Fruit fly (Drosophila melanogaster) whole organism, embryonic: ENCODE measurements around the gene Tom70.
"Not testable (repeated sequence)": the region's sequence is repeated elsewhere in the genome, so short reads cannot be mapped to it uniquely, and the experiment has no call there.

Experiments
- ATbp ChIP-seq: fragments of 200-800 bp; sonication (Bioruptor generic); optimal IDR thresholded peaks from 2 replicates; lab custom pipeline; 2017; ENCODE audit warnings: missing biosample characterization, mild to moderate bottlenecking, missing genetic modification characterization, missing genetic modification reagents
- CG10431 ChIP-seq: fragments of 200-800 bp; sonication (Bioruptor generic); optimal IDR thresholded peaks from 3 replicates; lab custom pipeline; 2018; ENCODE audit warnings: missing biosample characterization, mild to moderate bottlenecking, missing genetic modification characterization
- CG1233 ChIP-seq: fragments of 200-800 bp; sonication (Bioruptor generic); optimal IDR thresholded peaks from 4 replicates; lab custom pipeline; 2018; ENCODE audit warnings: missing biosample characterization, mild to moderate bottlenecking, missing genetic modification characterization
- CG14965 ChIP-seq: fragments of 200-800 bp; sonication (Bioruptor generic); optimal IDR thresholded peaks from 2 replicates; lab custom pipeline; 2016; ENCODE audit warnings: missing biosample characterization, missing genetic modification characterization, borderline replicate concordance
- CG15073 ChIP-seq: fragments of 200-800 bp; sonication (Bioruptor generic); optimal IDR thresholded peaks from 2 replicates; lab custom pipeline; 2016; ENCODE audit warnings: missing biosample characterization, missing genetic modification characterization
- CG15479 ChIP-seq: fragments of 200-800 bp; sonication (Bioruptor generic); optimal IDR thresholded peaks from 3 replicates; lab custom pipeline; 2019; ENCODE audit warnings: missing biosample characterization, mild to moderate bottlenecking, missing genetic modification characterization, moderate library complexity
- CG16815 ChIP-seq: fragments of 200-800 bp; sonication (Bioruptor generic); optimal IDR thresholded peaks from 3 replicates; lab custom pipeline; 2017; ENCODE audit warnings: missing biosample characterization, mild to moderate bottlenecking, missing genetic modification characterization
- CG17361 ChIP-seq: fragments of 200-800 bp; sonication (Bioruptor generic); IDR thresholded peaks from 3 replicates; pipeline ENCODE4 v1.3.6; 2022; ENCODE audit warnings: missing biosample characterization, missing genetic modification characterization
- CG4404 ChIP-seq: fragments of 200-800 bp; sonication (Bioruptor generic); IDR thresholded peaks from 2 replicates; pipeline ENCODE4 v1.3.6; 2022; ENCODE audit warnings: missing biosample characterization, missing genetic modification characterization
- CG6654 ChIP-seq: fragments of 200-800 bp; sonication (Bioruptor generic); optimal IDR thresholded peaks from 2 replicates; lab custom pipeline; 2017; ENCODE audit warnings: missing biosample characterization, mild to moderate bottlenecking, missing genetic modification characterization
- CG8290 ChIP-seq, 3 experiments: fragments of 200-800 bp; sonication (Bioruptor generic); optimal IDR thresholded peaks; 2 replicates each; lab custom pipeline; 2016 to 2019; ENCODE audit warnings: missing biosample characterization in 3 of 3, missing genetic modification characterization in 3 of 3, mild to moderate bottlenecking in 2 of 3, moderate library complexity in 1 of 3
- CG9932 ChIP-seq: fragments of 200-800 bp; sonication (Bioruptor generic); IDR thresholded peaks from 2 replicates; pipeline ENCODE4 v1.3.6; 2022; ENCODE audit warnings: missing biosample characterization, missing genetic modification characterization
- D19A ChIP-seq: fragments of 200-800 bp; optimal IDR thresholded peaks from 3 replicates; lab custom pipeline; 2019; ENCODE audit warnings: missing biosample characterization, mild to moderate bottlenecking, missing genetic modification characterization, moderate library complexity
- Dbx ChIP-seq: fragments of 200-800 bp; sonication (Bioruptor generic); IDR thresholded peaks from 3 replicates; pipeline ENCODE4 v1.3.6; 2022; ENCODE audit warnings: missing biosample characterization, missing genetic modification characterization
- ERR ChIP-seq: fragments of 200-800 bp; sonication (Bioruptor generic); optimal IDR thresholded peaks from 2 replicates; lab custom pipeline; 2016; ENCODE audit warnings: missing biosample characterization, missing genetic modification characterization
- Hr3 ChIP-seq: fragments of 200-800 bp; sonication (Bioruptor generic); optimal IDR thresholded peaks from 3 replicates; lab custom pipeline; 2016; ENCODE audit warnings: missing biosample characterization, missing genetic modification characterization
- Pdp1 ChIP-seq, 2 experiments: fragments of 200-800 bp; sonication (Bioruptor generic); optimal IDR thresholded peaks; 3 replicates each; lab custom pipeline; 2016; ENCODE audit warnings: missing biosample characterization in 2 of 2, missing genetic modification characterization in 2 of 2, mild to moderate bottlenecking in 1 of 2, moderate library complexity in 1 of 2
- Trl ChIP-seq, 3 experiments: fragments of >200 bp in 2 of 3; fragments of 200-800 bp in 1 of 3; sonication (Bioruptor generic) in 1 of 3; optimal IDR thresholded peaks; 2 replicates in 1 of 3; 3 replicates in 2 of 3; lab custom pipeline; 2016 to 2017; ENCODE audit warnings: missing biosample characterization in 1 of 3, missing genetic modification characterization in 1 of 3
- bowl ChIP-seq: fragments of 200-800 bp; sonication (Bioruptor generic); IDR thresholded peaks from 2 replicates; pipeline ENCODE4 v1.3.6; 2022; ENCODE audit warnings: missing biosample characterization, missing genetic modification characterization
- cad ChIP-seq: fragments of >200 bp; optimal IDR thresholded peaks from 2 replicates; lab custom pipeline; 2017; ENCODE audit warnings: missing biosample characterization, missing genetic modification characterization
- chif ChIP-seq, 2 experiments: fragments of 200-800 bp; sonication (Bioruptor generic); optimal IDR thresholded peaks; 3 replicates each; lab custom pipeline; 2016; ENCODE audit warnings: missing biosample characterization in 2 of 2, missing genetic modification characterization in 2 of 2
- lov ChIP-seq, 2 experiments: fragments of 200-800 bp in 1 of 2; fragments of >200 bp in 1 of 2; sonication (Bioruptor generic) in 1 of 2; IDR thresholded peaks in 1 of 2; optimal IDR thresholded peaks in 1 of 2; 2 replicates in 1 of 2; 3 replicates in 1 of 2; pipeline versions ENCODE4 v1.3.6 to Lab custom; 2017 to 2022; ENCODE audit warnings: missing biosample characterization in 1 of 2, missing genetic modification characterization in 1 of 2
- luna ChIP-seq: fragments of 200-800 bp; sonication (Bioruptor generic); optimal IDR thresholded peaks from 2 replicates; lab custom pipeline; 2016; ENCODE audit warnings: missing biosample characterization, missing genetic modification characterization
- sna ChIP-seq: fragments of 200-800 bp; sonication (Bioruptor generic); IDR thresholded peaks from 2 replicates; pipeline ENCODE4 v1.3.6; 2022; ENCODE audit warnings: missing biosample characterization, missing genetic modification characterization; ENCODE audit not compliant: partially characterized antibody
- tx ChIP-seq: fragments of 200-800 bp; sonication (Bioruptor generic); optimal IDR thresholded peaks from 2 replicates; lab custom pipeline; 2016; ENCODE audit warnings: missing biosample characterization, missing genetic modification characterization
- unc-4 ChIP-seq: fragments of 200-800 bp; sonication (Bioruptor generic); IDR thresholded peaks from 2 replicates; pipeline ENCODE4 v1.3.6; 2022; ENCODE audit warnings: missing biosample characterization, missing genetic modification characterization; ENCODE audit not compliant: partially characterized antibody

The Tom70 gene

DNA sequence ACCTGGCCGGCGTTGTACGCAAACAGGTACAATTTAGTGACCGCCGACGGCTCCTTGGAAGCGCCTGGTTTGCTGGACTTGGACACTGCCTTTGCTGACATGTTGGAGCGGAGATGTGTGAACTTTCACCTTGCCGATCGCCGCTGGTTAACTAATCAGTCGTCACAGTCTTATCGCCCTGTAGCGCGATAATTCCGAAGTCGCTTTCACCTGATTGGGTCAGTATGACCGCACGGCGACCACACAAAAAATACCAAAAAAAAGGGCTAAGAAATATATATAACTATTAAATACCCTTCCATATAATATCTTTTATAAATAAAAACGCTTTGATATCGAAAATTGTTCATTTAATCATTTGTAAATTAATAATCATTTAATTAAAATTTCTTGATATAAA, 36.3 kb downstream of the Tom70 start, which contains the start of gene Hacd1 (continued):
- TF ChIP-seq ERR (GFP tag; lab: Kevin White, UChicago) = no peak
- no peak for TF ChIP-seq chif (GFP tag; optimal IDR thresholded peaks at IDR 0.05; lab: Kevin White, UChicago)
- TF ChIP-seq unc-4 (GFP tag; lab: Robert Waterston, UW) = no peak
- no peak for TF ChIP-seq CG17361
- no peak for TF ChIP-seq luna (GFP tag; lab: Kevin White, UChicago)
- no peak for TF ChIP-seq lov (optimal IDR thresholded peaks at IDR 0.05; lab: Kevin White, UChicago)
- no peak for TF ChIP-seq lov (GFP tag; IDR thresholded peaks at IDR 0.05; lab: Robert Waterston, UW)
- TF ChIP-seq CG10431 (GFP tag; lab: Kevin White, UChicago) = no peak
- no peak for TF ChIP-seq bowl (GFP tag; lab: Robert Waterston, UW)
- no peak for TF ChIP-seq CG4404 (GFP tag; lab: Robert Waterston, UW)
- no peak for TF ChIP-seq CG1233 (GFP tag; lab: Kevin White, UChicago)

DNA sequence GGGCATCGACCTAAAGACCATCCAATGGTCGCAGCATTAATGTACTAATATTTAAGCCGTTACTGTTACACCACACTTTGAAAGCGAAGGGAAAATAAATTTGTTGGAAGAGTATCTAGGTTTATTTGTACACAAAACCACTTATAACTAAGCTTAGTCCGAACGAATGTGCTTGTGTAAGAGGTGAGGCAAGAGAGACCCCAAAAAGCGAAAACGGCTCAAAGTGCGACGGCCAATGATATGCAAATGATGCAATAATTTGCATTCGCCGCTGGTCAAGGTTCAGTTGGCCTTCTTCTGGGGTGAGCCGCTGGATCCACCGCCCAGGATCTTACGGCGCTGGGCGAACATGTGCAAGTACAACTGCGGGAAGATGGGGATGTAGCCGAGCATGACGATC, 37.2 kb downstream of the Tom70 start:
- TF ChIP-seq cad (GFP tag; lab: Kevin White, UChicago) (no peak), CG15073 (GFP tag; lab: Kevin White, UChicago) (peak; percentile 65), Hr3 (GFP tag; lab: Kevin White, UChicago) (no peak), tx (GFP tag; lab: Kevin White, UChicago) (no peak), D19A (tag; lab: Kevin White, UChicago) (peak; percentile 11), Pdp1 (GFP tag; optimal IDR thresholded peaks at IDR 0.05; lab: Kevin White, UChicago) (peak in 1 of 2 experiments; percentile 68)

DNA sequence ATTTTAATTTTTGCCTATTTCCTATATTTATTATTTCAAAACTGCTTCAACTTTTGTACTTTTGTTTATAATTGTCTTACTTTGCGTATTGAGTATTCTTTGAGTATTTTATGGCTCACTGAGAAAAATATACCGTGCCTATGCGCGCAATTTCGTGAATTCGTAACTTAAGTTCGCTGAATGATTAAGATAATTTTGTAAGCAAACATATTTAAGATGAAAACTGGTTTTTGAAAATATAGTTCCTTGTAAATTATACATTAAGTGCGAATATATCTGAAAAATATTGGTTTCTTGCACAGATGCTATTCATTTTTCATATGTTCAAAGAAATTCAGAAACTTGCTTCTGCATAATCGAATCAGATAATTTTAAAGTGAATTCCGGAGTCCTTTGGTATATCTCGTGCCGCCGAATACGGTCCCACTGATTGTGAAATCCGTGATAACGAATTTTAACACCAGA, 39.0 kb downstream of the Tom70 start, which contains the start of the genes CG18787 and Nfs1:
TSS of gene CG18787 (minus strand) at position 101 of the 465 bp plus-strand sequence.
TSS of gene Nfs1 (plus strand) at position 415 of the 465 bp plus-strand sequence.
- TF ChIP-seq Trl (optimal IDR thresholded peaks at IDR 0.05; lab: Kevin White, UChicago); Trl (GFP tag; optimal IDR thresholded peaks at IDR 0.05; lab: Kevin White, UChicago); CG6654 (GFP tag; lab: Kevin White, UChicago); CG8290 (GFP tag; optimal IDR thresholded peaks at IDR 0.05; lab: Kevin White, UChicago); CG8290 (tag; optimal IDR thresholded peaks at IDR 0.05; lab: Kevin White, UChicago): not testable (repeated sequence)

DNA sequence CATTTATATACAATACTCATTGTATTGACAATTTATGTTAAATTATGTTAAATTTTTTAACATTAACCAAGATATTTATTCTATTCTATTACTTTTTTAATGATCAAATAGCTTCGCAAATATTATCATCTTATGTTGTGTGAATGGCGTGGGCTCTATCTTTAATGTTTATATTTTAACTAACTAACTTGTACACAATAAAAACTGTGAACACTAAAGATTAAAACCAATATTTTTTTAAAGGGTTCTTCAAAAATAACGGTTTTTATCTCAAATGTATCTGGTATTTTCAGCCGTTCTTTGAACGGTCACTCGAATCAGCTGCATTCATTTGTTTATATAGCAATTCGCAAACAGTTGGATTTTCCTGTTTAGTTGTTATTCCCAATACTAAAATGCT, 41.8 kb downstream of the Tom70 start, which contains the start of gene Ada1-1:
TSS of gene Ada1-1 (plus strand) at position 301 of the 400 bp plus-strand sequence.
- not testable (repeated sequence) for TF ChIP-seq tx (GFP tag; lab: Kevin White, UChicago); D19A (tag; lab: Kevin White, UChicago); CG14965 (GFP tag; lab: Kevin White, UChicago)

DNA sequence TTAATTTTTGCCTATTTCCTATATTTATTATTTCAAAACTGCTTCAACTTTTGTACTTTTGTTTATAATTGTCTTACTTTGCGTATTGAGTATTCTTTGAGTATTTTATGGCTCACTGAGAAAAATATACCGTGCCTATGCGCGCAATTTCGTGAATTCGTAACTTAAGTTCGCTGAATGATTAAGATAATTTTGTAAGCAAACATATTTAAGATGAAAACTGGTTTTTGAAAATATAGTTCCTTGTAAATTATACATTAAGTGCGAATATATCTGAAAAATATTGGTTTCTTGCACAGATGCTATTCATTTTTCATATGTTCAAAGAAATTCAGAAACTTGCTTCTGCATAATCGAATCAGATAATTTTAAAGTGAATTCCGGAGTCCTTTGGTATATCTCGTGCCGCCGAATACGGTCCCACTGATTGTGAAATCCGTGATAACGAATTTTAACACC, 43.0 kb downstream of the Tom70 start, which contains the start of the genes CG18789 and Qtzl:
TSS of gene CG18789 (minus strand) at position 101 of the 459 bp plus-strand sequence.
TSS of gene Qtzl (plus strand) at position 409 of the 459 bp plus-strand sequence.
- TF ChIP-seq CG9932 (GFP tag; lab: Robert Waterston, UW); sna (GFP tag; lab: Robert Waterston, UW); CG15479: not testable (repeated sequence)
- TF ChIP-seq, all 482 proteins: peak for 0; not testable (repeated sequence) for 482

dm6 chr2L:11992602-11993001, 45.7 kb downstream of the Tom70 start, which contains the start of gene Ada1-2:
Ada1-2 (plus strand) TSS chr2L:11992902.
- not testable (repeated sequence) for TF ChIP-seq CG16815; Dbx; ATbp (GFP tag; lab: Kevin White, UChicago)
